Worm (Caenorhabditis elegans) whole organism, young adult: ENCODE measurements around the gene math-1.
"Not testable (repeated sequence)": the region's sequence is repeated elsewhere in the genome, so short reads cannot be mapped to it uniquely, and the experiment has no call there.

Experiments used
- F10E7.11 ChIP-seq: sonication (generic microtip); optimal IDR thresholded peaks from 2 replicates; lab custom pipeline; 2017; ENCODE audit warnings: mild to moderate bottlenecking, missing genetic modification characterization, moderate library complexity, missing compliant biosample characterization
- Y56A3A.18 ChIP-seq: fragments of 200-800 bp; sonication (Bioruptor generic); IDR thresholded peaks from 2 replicates; pipeline ENCODE4 v1.3.6; 2022; ENCODE audit warnings: missing genetic modification reagents, missing genetic modification characterization, missing compliant biosample characterization
- ceh-27 ChIP-seq: fragments of 200-800 bp; sonication (Bioruptor generic); optimal IDR thresholded peaks from 2 replicates; lab custom pipeline; 2018; ENCODE audit warnings: mild to moderate bottlenecking, missing genetic modification characterization, moderate library complexity, missing compliant biosample characterization
- dpl-1 ChIP-seq: fragments of 150-350 bp; optimal IDR thresholded peaks from 2 replicates; lab custom pipeline; 2014; ENCODE audit warnings: missing biosample characterization, missing genetic modification reagents, missing genetic modification characterization
- nhr-80 ChIP-seq: sonication (generic microtip); optimal IDR thresholded peaks from 2 replicates; lab custom pipeline; 2016; ENCODE audit warnings: missing genetic modification characterization, missing compliant biosample characterization
- nhr-90 ChIP-seq: sonication (generic microtip); optimal IDR thresholded peaks from 2 replicates; lab custom pipeline; 2016; ENCODE audit warnings: missing genotype, mild to moderate bottlenecking, missing genetic modification characterization, missing compliant biosample characterization
- pha-4 ChIP-seq: fragments of 150-350 bp; sonication (generic microtip); optimal IDR thresholded peaks from 2 replicates; lab custom pipeline; 2014; ENCODE audit warnings: missing biosample characterization, missing genetic modification reagents, missing genetic modification characterization
- ztf-25 ChIP-seq: fragments of 200-800 bp; sonication (Bioruptor generic); IDR thresholded peaks from 2 replicates; pipeline ENCODE4 v1.3.6; 2022; ENCODE audit warnings: missing genetic modification reagents, missing genetic modification characterization, missing compliant biosample characterization

ce11 chrII:2024652-2025051 is 21.8 kb downstream of the math-1 start:
- TF ChIP-seq ceh-27 (GFP tag; lab: Kevin White, UChicago); F10E7.11 (tag; lab: Kevin White, UChicago); Y56A3A.18 (GFP tag; lab: Robert Waterston, UW); pha-4; ztf-25 (GFP tag; lab: Robert Waterston, UW); nhr-90; nhr-80 (tag; lab: Kevin White, UChicago); dpl-1 (GFP tag; lab: Kevin White, UChicago): not testable (repeated sequence)
